Worm (Caenorhabditis elegans) whole organism, L4/young adult: Measurements from ENCODE around the gene F11D11.21.

Source experiments
- dao-5 ChIP-seq: sonication (generic microtip); optimal IDR thresholded peaks from 2 replicates; lab custom pipeline; 2016; ENCODE audit warnings: missing genotype, missing genetic modification characterization, moderate library complexity, missing compliant biosample characterization
- him-1 ChIP-seq: sonication (generic microtip); optimal IDR thresholded peaks from 2 replicates; lab custom pipeline; 2016; ENCODE audit warnings: missing genotype, missing genetic modification reagents, missing genetic modification characterization, missing compliant biosample characterization

DNA sequence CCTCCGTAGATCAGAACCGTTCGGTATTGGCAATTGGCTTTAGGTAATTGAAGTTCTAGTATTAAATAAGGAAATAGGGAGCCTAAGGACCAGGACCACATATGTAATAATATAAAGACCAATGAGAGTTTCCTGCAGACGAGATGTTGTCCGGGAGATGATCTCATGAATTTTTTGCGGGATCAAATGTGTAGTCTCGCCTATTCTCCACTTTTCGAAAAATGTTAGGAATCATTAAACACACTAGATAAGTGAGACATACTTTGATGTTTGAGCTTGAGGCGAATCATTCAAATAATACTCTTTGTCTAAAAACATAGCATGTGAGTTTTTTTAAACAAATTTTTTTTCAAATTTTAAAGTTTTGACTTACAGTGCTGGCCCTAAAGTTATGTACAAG, 2.7 kb upstream of the F11D11.21 start, which contains the start of gene F11D11.6:
- no peak for TF ChIP-seq dao-5
- TF ChIP-seq him-1 (tag; lab: Kevin White, UChicago): no peak
